Worm (Caenorhabditis elegans) whole organism, L4 larva: Measurements from ENCODE around the gene K09D9.1.

Experiments used
- D1046.2 ChIP-seq: fragments of 200-800 bp; sonication (Bioruptor generic); IDR thresholded peaks from 2 replicates; pipeline ENCODE4 v1.3.6; 2022; ENCODE audit warnings: missing genetic modification characterization, missing compliant biosample characterization
- F44E2.7 ChIP-seq: fragments of 200-800 bp; sonication (Bioruptor generic); IDR thresholded peaks from 2 replicates; pipeline ENCODE4 v2.1.2; 2022; ENCODE audit warnings: missing genetic modification characterization, missing compliant biosample characterization
- T20F7.1 ChIP-seq: fragments of 200-800 bp; sonication (Bioruptor generic); optimal IDR thresholded peaks from 2 replicates; lab custom pipeline; 2018; ENCODE audit warnings: mild to moderate bottlenecking, missing genetic modification characterization, missing compliant biosample characterization
- Y5F2A.4 ChIP-seq: fragments of 200-800 bp; sonication (Bioruptor generic); optimal IDR thresholded peaks from 2 replicates; lab custom pipeline; 2018; ENCODE audit warnings: mild to moderate bottlenecking, missing genetic modification characterization, missing compliant biosample characterization
- Y75B8A.6 ChIP-seq: fragments of 200-800 bp; sonication (Bioruptor generic); IDR thresholded peaks from 2 replicates; pipeline ENCODE4 v1.3.6; 2022; ENCODE audit warnings: missing genetic modification reagents, missing genetic modification characterization, missing compliant biosample characterization
- ZK546.5 ChIP-seq, 2 experiments: sonication (generic microtip); optimal IDR thresholded peaks; 2 replicates each; lab custom pipeline; 2017; ENCODE audit warnings: missing biosample characterization in 2 of 2, missing genetic modification characterization in 2 of 2
- aha-1 ChIP-seq: fragments of 150-350 bp; peaks from one replicate; lab custom pipeline; 2014; ENCODE audit warnings: missing biosample characterization, missing genetic modification characterization
- aly-2 ChIP-seq: sonication (generic microtip); optimal IDR thresholded peaks from 2 replicates; lab custom pipeline; 2018; ENCODE audit warnings: missing biosample characterization, missing genetic modification characterization
- ama-1 ChIP-seq: fragments of 150-350 bp; optimal IDR thresholded peaks from 2 replicates; lab custom pipeline; 2014; ENCODE audit warnings: inconsistent platforms, mixed read lengths
- attf-4 ChIP-seq: sonication (generic microtip); optimal IDR thresholded peaks from 3 replicates; lab custom pipeline; 2017; ENCODE audit warnings: missing biosample characterization, missing genetic modification characterization
- ceh-28 ChIP-seq: fragments of 150-350 bp; optimal IDR thresholded peaks from 2 replicates; lab custom pipeline; 2014; ENCODE audit warnings: missing biosample characterization, missing genetic modification reagents, missing genetic modification characterization
- ceh-62 ChIP-seq: sonication (generic microtip); optimal IDR thresholded peaks from 2 replicates; lab custom pipeline; 2017; ENCODE audit warnings: missing biosample characterization, missing genetic modification characterization
- ceh-82 ChIP-seq: sonication (generic microtip); optimal IDR thresholded peaks from 2 replicates; lab custom pipeline; 2017; ENCODE audit warnings: missing biosample characterization, missing genetic modification characterization
- daf-16 ChIP-seq, 3 experiments: sonication (generic microtip); optimal IDR thresholded peaks; 2 replicates each; lab custom pipeline; 2016 to 2017; ENCODE audit warnings: missing genetic modification characterization in 3 of 3, missing genetic modification reagents in 3 of 3, mild to moderate bottlenecking in 2 of 3, missing compliant biosample characterization in 2 of 3, missing biosample characterization in 1 of 3, moderate library complexity in 1 of 3
- dmd-9 ChIP-seq: fragments of 200-800 bp; sonication (Bioruptor generic); IDR thresholded peaks from 2 replicates; pipeline ENCODE4 v1.3.6; 2022; ENCODE audit warnings: missing genetic modification reagents, missing genetic modification characterization, missing compliant biosample characterization
- dpl-1 ChIP-seq: fragments of 150-350 bp; optimal IDR thresholded peaks from 2 replicates; lab custom pipeline; 2014; ENCODE audit warnings: missing biosample characterization, missing genetic modification reagents, missing genetic modification characterization
- fkh-10 ChIP-seq: fragments of 150-350 bp; optimal IDR thresholded peaks from 2 replicates; lab custom pipeline; 2014; ENCODE audit warnings: missing biosample characterization, missing genetic modification reagents, missing genetic modification characterization
- hlh-30 ChIP-seq: sonication (generic microtip); optimal IDR thresholded peaks from 2 replicates; lab custom pipeline; 2017; ENCODE audit warnings: antibody characterized with exemption, mild to moderate bottlenecking, missing genetic modification characterization, missing compliant biosample characterization; ENCODE audit not compliant: insufficient read depth
- jun-1 ChIP-seq: fragments of 150-350 bp; optimal IDR thresholded peaks from 2 replicates; lab custom pipeline; 2014; ENCODE audit warnings: missing biosample characterization, missing genetic modification reagents, missing genetic modification characterization
- lin-1 ChIP-seq: fragments of 200-800 bp; sonication (Bioruptor generic); IDR thresholded peaks from 2 replicates; pipeline ENCODE4 v1.3.6; 2022; ENCODE audit warnings: missing genetic modification reagents, missing genetic modification characterization, missing compliant biosample characterization
- lin-15B ChIP-seq: fragments of 150-350 bp; sonication (generic microtip); optimal IDR thresholded peaks from 3 replicates; lab custom pipeline; 2014; ENCODE audit warnings: missing biosample characterization, missing genetic modification characterization
- lin-29 ChIP-seq: fragments of 200-800 bp; sonication (Bioruptor generic); IDR thresholded peaks from 2 replicates; pipeline ENCODE4 v1.3.6; 2022; ENCODE audit warnings: missing genetic modification reagents, missing genetic modification characterization, missing compliant biosample characterization
- lin-38 ChIP-seq: fragments of 200-800 bp; sonication (Bioruptor generic); IDR thresholded peaks from 2 replicates; pipeline ENCODE4 v1.3.6; 2022; ENCODE audit warnings: missing genetic modification reagents, missing genetic modification characterization, missing compliant biosample characterization
- lsy-2 ChIP-seq, 2 experiments: fragments of 150-350 bp in 1 of 2; sonication (generic microtip) in 1 of 2; optimal IDR thresholded peaks; 2 replicates each; lab custom pipeline; 2014 to 2017; ENCODE audit warnings: missing biosample characterization in 2 of 2, missing genetic modification characterization in 2 of 2
- mdl-1 ChIP-seq, 2 experiments: fragments of 150-350 bp in 1 of 2; sonication (generic microtip) in 1 of 2; optimal IDR thresholded peaks; 2 replicates each; lab custom pipeline; 2014 to 2017; ENCODE audit warnings: missing biosample characterization in 2 of 2, missing genetic modification characterization in 2 of 2
- mdt-29 ChIP-seq: fragments of 200-800 bp; sonication (Bioruptor generic); IDR thresholded peaks from 2 replicates; pipeline ENCODE4 v1.3.6; 2022; ENCODE audit warnings: missing genetic modification reagents, missing genetic modification characterization, missing compliant biosample characterization
- mep-1 ChIP-seq: fragments of 150-350 bp; sonication (generic microtip); optimal IDR thresholded peaks from 3 replicates; lab custom pipeline; 2014; ENCODE audit warnings: missing biosample characterization, missing genetic modification characterization
- mxl-2 ChIP-seq: fragments of 200-800 bp; sonication (Bioruptor generic); conservative IDR thresholded peaks from 2 replicates; pipeline ENCODE4 v1.3.6; 2022; ENCODE audit warnings: missing genetic modification reagents, missing genetic modification characterization, missing compliant biosample characterization
- nhr-10 ChIP-seq: fragments of 150-350 bp; optimal IDR thresholded peaks from 2 replicates; lab custom pipeline; 2014; ENCODE audit warnings: missing biosample characterization, missing genetic modification characterization
- nhr-11 ChIP-seq: fragments of 150-350 bp; optimal IDR thresholded peaks from 2 replicates; lab custom pipeline; 2014; ENCODE audit warnings: missing biosample characterization, missing genetic modification characterization
- nhr-237 ChIP-seq: sonication (generic microtip); optimal IDR thresholded peaks from 2 replicates; lab custom pipeline; 2017; ENCODE audit warnings: missing biosample characterization, missing genetic modification characterization
- nhr-25 ChIP-seq: sonication (generic microtip); optimal IDR thresholded peaks from 2 replicates; lab custom pipeline; 2017; ENCODE audit warnings: missing genetic modification characterization, mild to moderate bottlenecking, missing compliant biosample characterization, antibody characterized with exemption, moderate library complexity, borderline replicate concordance; ENCODE audit not compliant: insufficient read depth
- nhr-28 ChIP-seq: fragments of 150-350 bp; optimal IDR thresholded peaks from 2 replicates; lab custom pipeline; 2014; ENCODE audit warnings: missing biosample characterization, missing genetic modification characterization
- nhr-41 ChIP-seq: fragments of 200-800 bp; sonication (Bioruptor generic); IDR thresholded peaks from 2 replicates; pipeline ENCODE4 v1.3.6; 2022; ENCODE audit warnings: missing genetic modification reagents, missing genetic modification characterization, missing compliant biosample characterization
- nhr-76 ChIP-seq: fragments of 150-350 bp; optimal IDR thresholded peaks from 2 replicates; lab custom pipeline; 2014; ENCODE audit warnings: missing biosample characterization, missing genetic modification characterization
- pqm-1 ChIP-seq: sonication (generic microtip); optimal IDR thresholded peaks from 2 replicates; lab custom pipeline; 2017; ENCODE audit warnings: missing biosample characterization, missing genetic modification characterization
- rbr-2 ChIP-seq: sonication (generic microtip); optimal IDR thresholded peaks from 2 replicates; lab custom pipeline; 2016; ENCODE audit warnings: missing genotype, missing genetic modification characterization, missing compliant biosample characterization
- sdz-12 ChIP-seq: fragments of 200-800 bp; sonication (Bioruptor generic); optimal IDR thresholded peaks from 2 replicates; lab custom pipeline; 2018; ENCODE audit warnings: mild to moderate bottlenecking, missing genetic modification characterization, missing compliant biosample characterization
- set-16 ChIP-seq: fragments of 200-800 bp; sonication (Bioruptor generic); IDR thresholded peaks from 2 replicates; pipeline ENCODE4 v1.3.6; 2022; ENCODE audit warnings: missing genetic modification reagents, missing genetic modification characterization, missing compliant biosample characterization
- snpc-4 ChIP-seq: fragments of 150-350 bp; optimal IDR thresholded peaks from 2 replicates; lab custom pipeline; 2014; ENCODE audit warnings: missing biosample characterization, missing genetic modification characterization
- spr-1 ChIP-seq: sonication (generic microtip); optimal IDR thresholded peaks from 2 replicates; lab custom pipeline; 2016; ENCODE audit warnings: mild to moderate bottlenecking, missing genetic modification characterization, missing compliant biosample characterization
- tra-1 ChIP-seq: fragments of 200-800 bp; sonication (Bioruptor generic); IDR thresholded peaks from 2 replicates; pipeline ENCODE4 v1.3.6; 2022; ENCODE audit warnings: missing genetic modification reagents, missing genetic modification characterization, missing compliant biosample characterization
- unc-130 ChIP-seq: sonication (generic microtip); optimal IDR thresholded peaks from 2 replicates; lab custom pipeline; 2016; ENCODE audit warnings: missing genetic modification reagents, missing genetic modification characterization, missing compliant biosample characterization
- unc-39 ChIP-seq: sonication (generic microtip); optimal IDR thresholded peaks from 2 replicates; lab custom pipeline; 2017; ENCODE audit warnings: missing biosample characterization, missing genetic modification characterization
- unc-62 ChIP-seq, 3 experiments: fragments of 150-350 bp in 1 of 3; sonication (generic microtip); optimal IDR thresholded peaks in 2 of 3; peaks in 1 of 3; 1 replicate in 1 of 3; 2 replicates in 2 of 3; lab custom pipeline; 2014 to 2017; ENCODE audit warnings: missing biosample characterization in 3 of 3, missing genetic modification characterization in 3 of 3, missing genetic modification reagents in 3 of 3, missing genotype in 1 of 3
- zfp-3 ChIP-seq: fragments of 200-800 bp; sonication (Bioruptor generic); conservative IDR thresholded peaks from 2 replicates; pipeline ENCODE4 v1.3.6; 2022; ENCODE audit warnings: missing genetic modification reagents, missing genetic modification characterization, missing compliant biosample characterization
- ztf-7 ChIP-seq: fragments of 150-350 bp; optimal IDR thresholded peaks from 2 replicates; lab custom pipeline; 2014; ENCODE audit warnings: missing biosample characterization, missing genetic modification characterization

Gene K09D9.1

DNA sequence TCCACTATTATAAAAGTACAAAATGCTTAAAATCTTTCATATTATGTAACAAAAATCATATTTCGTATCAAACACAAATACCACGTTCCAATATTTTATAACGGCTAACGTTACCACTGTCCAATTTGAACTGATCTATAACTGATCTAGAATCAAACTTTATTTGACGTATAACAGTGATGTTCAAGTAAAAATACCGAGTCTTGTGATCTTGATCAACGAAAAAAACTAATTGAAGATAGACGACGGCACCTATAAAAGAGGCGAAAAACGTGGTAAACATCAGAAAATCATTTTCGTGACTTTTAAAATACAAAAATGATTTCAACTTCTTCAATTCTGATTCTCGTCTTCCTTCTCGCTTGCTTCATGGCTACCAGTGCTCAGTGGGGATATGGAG lies 37.2 kb upstream of the K09D9.1 start, which contains the start of gene nlp-28:
nlp-28 (plus strand) TSS at position 285 of the 400 bp plus-strand sequence.
- TF ChIP-seq nhr-10, result no peak
- TF ChIP-seq pqm-1, result no peak
- no peak for TF ChIP-seq dmd-9 (GFP tag; lab: Robert Waterston, UW)
- no peak for TF ChIP-seq attf-4 (tag; lab: Kevin White, UChicago)
- no peak for TF ChIP-seq daf-16 (GFP tag; optimal IDR thresholded peaks at IDR 0.05; lab: Kevin White, UChicago)
- no peak for TF ChIP-seq daf-16 (tag; optimal IDR thresholded peaks at IDR 0.05; lab: Kevin White, UChicago)
- TF ChIP-seq nhr-11 (tag; lab: Kevin White, UChicago), result no peak
- no peak for TF ChIP-seq fkh-10 (GFP tag; lab: Kevin White, UChicago)
- TF ChIP-seq jun-1 (tag; lab: Kevin White, UChicago), result no peak
- no peak for TF ChIP-seq nhr-76 (tag; lab: Kevin White, UChicago)
- no peak for TF ChIP-seq Y5F2A.4 (GFP tag; lab: Kevin White, UChicago)
- no peak for TF ChIP-seq set-16 (GFP tag; lab: Robert Waterston, UW)
- no peak for TF ChIP-seq unc-39 (tag; lab: Kevin White, UChicago)
- no peak for TF ChIP-seq nhr-237 (tag; lab: Kevin White, UChicago)
- no peak for TF ChIP-seq mxl-2 (GFP tag; lab: Robert Waterston, UW)
- TF ChIP-seq dpl-1 (GFP tag; lab: Kevin White, UChicago), result no peak
- no peak for TF ChIP-seq ceh-28 (tag; lab: Kevin White, UChicago)
- no peak for TF ChIP-seq zfp-3 (GFP tag; lab: Robert Waterston, UW)
- no peak for TF ChIP-seq F44E2.7 (GFP tag; lab: Robert Waterston, UW)
- no peak for TF ChIP-seq Y75B8A.6 (GFP tag; lab: Robert Waterston, UW)
- no peak for TF ChIP-seq ceh-62
- TF ChIP-seq, all 104 proteins: peak for 0

DNA sequence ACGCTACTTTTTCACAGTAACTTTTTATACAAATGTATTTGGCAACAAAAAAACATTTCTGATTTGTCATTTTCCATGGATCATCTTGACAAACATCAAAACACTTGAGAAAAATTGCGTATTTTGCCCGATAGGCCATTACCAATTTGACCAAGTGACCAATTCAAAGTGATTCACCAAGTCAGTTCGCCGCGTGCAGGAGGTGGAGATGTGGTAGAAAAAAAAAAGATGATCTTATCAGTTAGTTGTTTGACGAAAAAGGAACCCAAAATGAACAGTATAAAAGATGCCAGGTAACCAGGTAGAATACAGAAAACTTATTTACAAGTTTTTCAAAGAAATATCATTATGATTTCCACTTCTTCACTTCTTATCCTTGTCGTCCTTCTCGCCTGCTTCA lies 35.8 kb upstream of the K09D9.1 start, which contains the start of gene nlp-27:
nlp-27 (plus strand) TSS at position 309 of the 400 bp plus-strand sequence.
- TF ChIP-seq tra-1 (GFP tag; lab: Robert Waterston, UW) (no peak), mdl-1 (tag; optimal IDR thresholded peaks at IDR 0.05; lab: Kevin White, UChicago) (peak in 1 of 2 experiments; percentile 24), mdt-29 (GFP tag; lab: Robert Waterston, UW) (no peak), ama-1 (lab: Kevin White, UChicago) (peak; percentile 43), lin-1 (GFP tag; lab: Robert Waterston, UW) (no peak), unc-62 (GFP tag; optimal IDR thresholded peaks at IDR 0.05 in 1 of 2; lab: Kevin White, UChicago) (peak in 1 of 2 experiments; percentile 63), unc-62 (tag; optimal IDR thresholded peaks at IDR 0.05; lab: Kevin White, UChicago) (no peak), hlh-30 (tag; lab: Kevin White, UChicago) (peak; percentile 32), nhr-28 (tag; lab: Kevin White, UChicago) (peak; percentile 9)

- TF ChIP-seq aly-2 (tag; lab: Kevin White, UChicago) (no peak), aha-1 (tag; lab: Kevin White, UChicago) (peak; percentile 63), ztf-7 (tag; lab: Kevin White, UChicago) (no peak), T20F7.1 (GFP tag; lab: Kevin White, UChicago) (peak; percentile 1)
Observed at ce11 chrV:3992334-3992733, 32.5 kb upstream of the K09D9.1 start.

ce11 chrV:3994048-3994447 lies 30.8 kb upstream of the K09D9.1 start, which contains the start of gene K09D9.9:
TSS of gene K09D9.9 (minus strand) at chrV:3994148.
- no peak for TF ChIP-seq ZK546.5 (tag; optimal IDR thresholded peaks at IDR 0.05; lab: Kevin White, UChicago)
- TF ChIP-seq lin-1 (GFP tag; lab: Robert Waterston, UW), result no peak
- TF ChIP-seq unc-130 (GFP tag; lab: Kevin White, UChicago), result no peak
- no peak for TF ChIP-seq lin-15B (tag; lab: Kevin White, UChicago)
- no peak for TF ChIP-seq rbr-2 (tag; lab: Kevin White, UChicago)
- TF ChIP-seq nhr-41 (GFP tag; lab: Robert Waterston, UW), result no peak
- no peak for TF ChIP-seq nhr-25 (tag; lab: Kevin White, UChicago)
- no peak for TF ChIP-seq lin-29 (GFP tag; lab: Robert Waterston, UW)
- TF ChIP-seq mep-1 (tag; lab: Kevin White, UChicago), result no peak
- no peak for TF ChIP-seq sdz-12 (GFP tag; lab: Kevin White, UChicago)
- TF ChIP-seq snpc-4 (tag; lab: Kevin White, UChicago), result no peak
- no peak for TF ChIP-seq nhr-237 (tag; lab: Kevin White, UChicago)
- no peak for TF ChIP-seq lin-38
- TF ChIP-seq mdl-1 (tag; optimal IDR thresholded peaks at IDR 0.05; lab: Kevin White, UChicago), result no peak
- TF ChIP-seq ceh-82 (tag; lab: Kevin White, UChicago), result no peak
- no peak for TF ChIP-seq spr-1
- no peak for TF ChIP-seq aha-1 (tag; lab: Kevin White, UChicago)
- no peak for TF ChIP-seq lsy-2 (tag; optimal IDR thresholded peaks at IDR 0.05; lab: Kevin White, UChicago)
- no peak for TF ChIP-seq D1046.2 (GFP tag; lab: Robert Waterston, UW)
